2 fruit fly cellular contexts compared by ENCODE assay signal in genomic region chr2L:21322161-21322560, dm6.
TF ChIP-seq lines count a peak whose summit lies in the region.

No protein-coding gene starts in this region.

- TF ChIP-seq CTCF in whole organism, embryonic (GFP tag; optimal IDR thresholded peaks at IDR 0.05; lab: Kevin White, UChicago), result no peak

TF ChIP-seq in whole organism, adult, 20 proteins besides CTCF, POLR2A, EP300 and RAD21:
- TF ChIP-seq CG5204 (GFP tag; optimal IDR thresholded peaks at IDR 0.05; lab: Kevin White, UChicago), result no peak
- peak; percentile 59 for TF ChIP-seq kay (GFP tag; lab: Kevin White, UChicago; ENCODE audit: borderline replicate concordance)

TF ChIP-seq in whole organism, embryonic, 481 proteins besides CTCF, POLR2A, EP300 and RAD21:
- TF ChIP-seq pum (GFP tag; optimal IDR thresholded peaks at IDR 0.05; lab: Kevin White, UChicago) (no peak), CG11695 (GFP tag; IDR thresholded peaks at IDR 0.05; lab: Robert Waterston, UW) (no peak), GATAe (GFP tag; conservative IDR thresholded peaks at IDR 0.05; lab: Robert Waterston, UW) (peak; percentile 78), exex (tag; optimal IDR thresholded peaks at IDR 0.05; lab: Kevin White, UChicago) (peak; percentile 25), gcm (GFP tag; optimal IDR thresholded peaks at IDR 0.05; lab: Kevin White, UChicago) (peak; percentile 57)

Comparison
In these comparisons a context has a peak if more than half of its experiments do, and no peak if none do; other contexts are left out.
1. Of the 1 proteins assayed by ChIP-seq in both whole organism, embryonic and whole organism, adult: peak only in whole organism, embryonic: none; only in whole organism, adult: kay; in both: none; in neither: 0.